Worm (Caenorhabditis elegans): Measurements from ENCODE around the gene bath-27.

DNA sequence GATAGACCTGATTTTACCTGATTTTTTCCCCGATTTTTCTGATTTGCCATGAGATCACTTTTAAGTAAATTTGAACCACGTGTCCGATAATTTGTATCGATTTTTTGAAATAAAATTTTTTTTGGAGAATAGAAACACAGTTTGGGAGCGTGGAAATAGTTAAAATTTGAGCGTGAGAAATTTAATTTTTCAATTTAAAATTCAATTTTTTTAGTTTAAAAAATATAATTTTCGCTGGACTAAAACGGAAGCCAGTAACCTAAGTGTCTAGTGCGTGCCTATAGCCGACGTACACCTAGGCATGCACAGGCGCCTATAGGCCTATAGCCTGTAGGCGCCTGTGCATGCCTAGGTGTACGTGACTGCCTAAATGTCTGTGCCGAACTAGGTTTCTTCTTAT, 40.3 kb downstream of the bath-27 start, which contains the start of gene nep-9:
- TF ChIP-seq fkh-10 (GFP tag; optimal IDR thresholded peaks at IDR 0.05) (no peak), unc-55 (GFP tag; optimal IDR thresholded peaks at IDR 0.05) (no peak), hlh-30 (tag; optimal IDR thresholded peaks at IDR 0.05; ENCODE audit: insufficient read depth) (no peak), ets-4 (tag; optimal IDR thresholded peaks at IDR 0.05) (no peak), unc-42 (tag; optimal IDR thresholded peaks at IDR 0.05) (no peak), nhr-11 (tag; optimal IDR thresholded peaks at IDR 0.05) (no peak), ama-1 (optimal IDR thresholded peaks at IDR 0.05) (no peak)

All from whole organism, late embryonic.